Fruit fly (Drosophila melanogaster): ENCODE measurements around the gene CG18273.

dm6 chrX:524331-524730, 37.0 kb upstream of the CG18273 start:
- TF ChIP-seq Mnt (GFP tag; optimal IDR thresholded peaks at IDR 0.05), result no peak
- TF ChIP-seq pad (GFP tag; optimal IDR thresholded peaks at IDR 0.05), result no peak
- no peak for TF ChIP-seq Hr96 (GFP tag; optimal IDR thresholded peaks at IDR 0.05)
- TF ChIP-seq Clk (GFP tag; optimal IDR thresholded peaks at IDR 0.05), result no peak
- TF ChIP-seq kay (GFP tag; ENCODE audit: borderline replicate concordance), result no peak
- no peak for TF ChIP-seq CG7045 (GFP tag; optimal IDR thresholded peaks at IDR 0.05)
- no peak for TF ChIP-seq CG33017 (tag; optimal IDR thresholded peaks at IDR 0.05)
- no peak for TF ChIP-seq CG1620 (GFP tag; optimal IDR thresholded peaks at IDR 0.05)
- no peak for TF ChIP-seq cnc (optimal IDR thresholded peaks at IDR 0.05)
- no peak for TF ChIP-seq CG14711 (tag; optimal IDR thresholded peaks at IDR 0.05)
- no peak for TF ChIP-seq tj (GFP tag; optimal IDR thresholded peaks at IDR 0.05)
- no peak for TF ChIP-seq toe (GFP tag; optimal IDR thresholded peaks at IDR 0.05)
- no peak for TF ChIP-seq cic (GFP tag; optimal IDR thresholded peaks at IDR 0.05)
- no peak for TF ChIP-seq CG7101 (tag; optimal IDR thresholded peaks at IDR 0.05)
